Worm (Caenorhabditis elegans) whole organism, late embryonic: ENCODE measurements around the gene C16C10.8.

ENCODE experiments used
- C08G9.2 ChIP-seq: sonication (generic microtip); optimal IDR thresholded peaks from 2 replicates; lab custom pipeline; 2016; ENCODE audit warnings: mild to moderate bottlenecking, missing genetic modification characterization, moderate library complexity, missing compliant biosample characterization
- C38D4.7 ChIP-seq: fragments of 200-800 bp; sonication (Bioruptor generic); optimal IDR thresholded peaks from 2 replicates; lab custom pipeline; 2018; ENCODE audit warnings: mild to moderate bottlenecking, missing genetic modification characterization, moderate library complexity, missing compliant biosample characterization
- F13H6.1 ChIP-seq: sonication (generic microtip); optimal IDR thresholded peaks from 2 replicates; lab custom pipeline; 2016; ENCODE audit warnings: missing genetic modification characterization, missing compliant biosample characterization
- T23F11.4 ChIP-seq: fragments of 200-800 bp; sonication (Bioruptor generic); optimal IDR thresholded peaks from 2 replicates; lab custom pipeline; 2018; ENCODE audit warnings: mild to moderate bottlenecking, missing genetic modification characterization, missing compliant biosample characterization
- Y22D7AL.16 ChIP-seq: sonication (generic microtip); optimal IDR thresholded peaks from 2 replicates; lab custom pipeline; 2016; ENCODE audit warnings: missing genetic modification characterization, missing compliant biosample characterization
- ahr-1 ChIP-seq: sonication (generic microtip); optimal IDR thresholded peaks from 2 replicates; lab custom pipeline; 2016; ENCODE audit warnings: missing genetic modification characterization, missing compliant biosample characterization
- ceh-18 ChIP-seq: sonication (generic microtip); optimal IDR thresholded peaks from 2 replicates; lab custom pipeline; 2016; ENCODE audit warnings: missing genetic modification characterization, missing compliant biosample characterization
- ceh-19 ChIP-seq: fragments of 200-800 bp; sonication (Bioruptor generic); optimal IDR thresholded peaks from 2 replicates; lab custom pipeline; 2018; ENCODE audit warnings: mild to moderate bottlenecking, missing genetic modification characterization, missing compliant biosample characterization
- ceh-2 ChIP-seq: sonication (generic microtip); optimal IDR thresholded peaks from 2 replicates; lab custom pipeline; 2016; ENCODE audit warnings: missing genotype, missing genetic modification characterization, missing compliant biosample characterization
- ceh-24 ChIP-seq: sonication (generic microtip); optimal IDR thresholded peaks from 2 replicates; lab custom pipeline; 2016; ENCODE audit warnings: mild to moderate bottlenecking, missing genetic modification characterization, missing compliant biosample characterization
- ceh-30 ChIP-seq: fragments of 150-350 bp; optimal IDR thresholded peaks from 2 replicates; lab custom pipeline; 2014; ENCODE audit warnings: missing biosample characterization, missing genetic modification characterization
- ceh-31 ChIP-seq: sonication (generic microtip); optimal IDR thresholded peaks from 2 replicates; lab custom pipeline; 2016; ENCODE audit warnings: missing genetic modification characterization, missing compliant biosample characterization
- ceh-34 ChIP-seq: sonication (generic microtip); optimal IDR thresholded peaks from 2 replicates; lab custom pipeline; 2016; ENCODE audit warnings: mild to moderate bottlenecking, missing genetic modification characterization, missing compliant biosample characterization
- ceh-45 ChIP-seq: fragments of 200-800 bp; sonication (Bioruptor generic); IDR thresholded peaks from 2 replicates; pipeline ENCODE4 v1.3.6; 2022; ENCODE audit warnings: missing genetic modification reagents, missing genetic modification characterization, missing compliant biosample characterization
- ceh-48 ChIP-seq: sonication (generic microtip); optimal IDR thresholded peaks from 2 replicates; lab custom pipeline; 2016; ENCODE audit warnings: missing genetic modification characterization, inconsistent platforms, missing compliant biosample characterization
- ceh-6 ChIP-seq: fragments of 200-800 bp; sonication (Bioruptor generic); optimal IDR thresholded peaks from 2 replicates; lab custom pipeline; 2018; ENCODE audit warnings: mild to moderate bottlenecking, missing genetic modification characterization, missing compliant biosample characterization
- che-1 ChIP-seq: sonication (generic microtip); optimal IDR thresholded peaks from 2 replicates; lab custom pipeline; 2016; ENCODE audit warnings: mild to moderate bottlenecking, missing genetic modification characterization, missing compliant biosample characterization
- dmd-4 ChIP-seq: sonication (generic microtip); optimal IDR thresholded peaks from 2 replicates; lab custom pipeline; 2016; ENCODE audit warnings: borderline replicate concordance, missing genetic modification characterization, missing compliant biosample characterization
- elt-2 ChIP-seq: sonication (generic microtip); optimal IDR thresholded peaks from 2 replicates; lab custom pipeline; 2016; ENCODE audit warnings: missing genetic modification reagents, missing genetic modification characterization, missing compliant biosample characterization
- elt-4 ChIP-seq: sonication (generic microtip); optimal IDR thresholded peaks from 2 replicates; lab custom pipeline; 2016; ENCODE audit warnings: missing genetic modification characterization, missing compliant biosample characterization
- ets-4 ChIP-seq: sonication (generic microtip); optimal IDR thresholded peaks from 2 replicates; lab custom pipeline; 2016; ENCODE audit warnings: missing genetic modification characterization, missing compliant biosample characterization
- fax-1 ChIP-seq: sonication (generic microtip); optimal IDR thresholded peaks from 2 replicates; lab custom pipeline; 2016; ENCODE audit warnings: missing genotype, missing genetic modification characterization, missing compliant biosample characterization
- fkh-6 ChIP-seq: sonication (generic microtip); optimal IDR thresholded peaks from 2 replicates; lab custom pipeline; 2016; ENCODE audit warnings: missing genetic modification characterization, missing compliant biosample characterization
- hlh-15 ChIP-seq: sonication (generic microtip); optimal IDR thresholded peaks from 2 replicates; lab custom pipeline; 2016; ENCODE audit warnings: missing genetic modification characterization, missing compliant biosample characterization
- hlh-30 ChIP-seq: sonication (generic microtip); optimal IDR thresholded peaks from 2 replicates; lab custom pipeline; 2017; ENCODE audit warnings: antibody characterized with exemption, missing genetic modification characterization, missing compliant biosample characterization; ENCODE audit not compliant: insufficient read depth
- hlh-8 ChIP-seq: sonication (generic microtip); optimal IDR thresholded peaks from 2 replicates; lab custom pipeline; 2016; ENCODE audit warnings: missing genotype, missing genetic modification characterization, missing compliant biosample characterization
- lin-11 ChIP-seq: fragments of 200-800 bp; sonication (Bioruptor generic); optimal IDR thresholded peaks from 2 replicates; lab custom pipeline; 2018; ENCODE audit warnings: mild to moderate bottlenecking, missing genetic modification characterization, missing compliant biosample characterization
- madf-2 ChIP-seq: sonication (generic microtip); optimal IDR thresholded peaks from 2 replicates; lab custom pipeline; 2017; ENCODE audit warnings: missing genetic modification characterization, missing compliant biosample characterization
- mec-3 ChIP-seq: sonication (generic microtip); optimal IDR thresholded peaks from 2 replicates; lab custom pipeline; 2016; ENCODE audit warnings: borderline replicate concordance, missing genetic modification characterization, missing compliant biosample characterization
- odd-2 ChIP-seq: sonication (generic microtip); optimal IDR thresholded peaks from 2 replicates; lab custom pipeline; 2017; ENCODE audit warnings: antibody characterized with exemption, mild to moderate bottlenecking, missing genetic modification characterization, missing compliant biosample characterization
- pax-1 ChIP-seq: fragments of 150-350 bp; optimal IDR thresholded peaks from 2 replicates; lab custom pipeline; 2014; ENCODE audit warnings: missing biosample characterization, missing genetic modification characterization
- pha-2 ChIP-seq: sonication (generic microtip); optimal IDR thresholded peaks from 2 replicates; lab custom pipeline; 2017; ENCODE audit warnings: mild to moderate bottlenecking, missing genetic modification characterization, missing compliant biosample characterization
- sdc-2 ChIP-seq: sonication (generic microtip); optimal IDR thresholded peaks from 2 replicates; lab custom pipeline; 2016; ENCODE audit warnings: missing genotype, missing genetic modification characterization, missing compliant biosample characterization
- sox-2 ChIP-seq: fragments of 200-800 bp; sonication (Bioruptor generic); IDR thresholded peaks from 2 replicates; pipeline ENCODE4 v1.3.6; 2022; ENCODE audit warnings: missing genetic modification reagents, missing genetic modification characterization, missing compliant biosample characterization
- sox-4 ChIP-seq: sonication (generic microtip); optimal IDR thresholded peaks from 2 replicates; lab custom pipeline; 2017; ENCODE audit warnings: mild to moderate bottlenecking, missing genetic modification characterization, inconsistent platforms, missing compliant biosample characterization
- tbx-2 ChIP-seq: sonication (generic microtip); optimal IDR thresholded peaks from 2 replicates; lab custom pipeline; 2016; ENCODE audit warnings: missing genetic modification characterization, missing compliant biosample characterization
- tbx-7 ChIP-seq: sonication (generic microtip); optimal IDR thresholded peaks from 2 replicates; lab custom pipeline; 2016; ENCODE audit warnings: missing genotype, missing genetic modification characterization, missing compliant biosample characterization
- ttx-3 ChIP-seq: sonication (generic microtip); optimal IDR thresholded peaks from 2 replicates; lab custom pipeline; 2016; ENCODE audit warnings: missing genetic modification reagents, missing genetic modification characterization, missing compliant biosample characterization
- unc-3 ChIP-seq, 2 experiments: fragments of 200-800 bp in 1 of 2; sonication (Bioruptor generic) in 1 of 2; sonication (generic microtip) in 1 of 2; conservative IDR thresholded peaks in 1 of 2; optimal IDR thresholded peaks in 1 of 2; 2 replicates each; pipeline versions ENCODE4 v1.3.6 to Lab custom; 2016 to 2022; ENCODE audit warnings: missing compliant biosample characterization in 2 of 2, missing genetic modification characterization in 2 of 2, missing genetic modification reagents in 1 of 2
- unc-42 ChIP-seq: sonication (generic microtip); optimal IDR thresholded peaks from 2 replicates; lab custom pipeline; 2016; ENCODE audit warnings: missing genotype, missing genetic modification characterization, missing compliant biosample characterization
- unc-55 ChIP-seq: sonication (generic microtip); optimal IDR thresholded peaks from 2 replicates; lab custom pipeline; 2017; ENCODE audit warnings: missing biosample characterization, missing genetic modification reagents, missing genetic modification characterization
- unc-86 ChIP-seq: sonication (generic microtip); optimal IDR thresholded peaks from 2 replicates; lab custom pipeline; 2016; ENCODE audit warnings: missing genetic modification characterization, missing compliant biosample characterization
- zip-5 ChIP-seq: sonication (generic microtip); optimal IDR thresholded peaks from 2 replicates; lab custom pipeline; 2016; ENCODE audit warnings: missing genetic modification characterization, missing compliant biosample characterization
- ztf-16 ChIP-seq: sonication (generic microtip); optimal IDR thresholded peaks from 2 replicates; lab custom pipeline; 2017; ENCODE audit warnings: missing genetic modification characterization, missing compliant biosample characterization

C16C10.8 gene

DNA sequence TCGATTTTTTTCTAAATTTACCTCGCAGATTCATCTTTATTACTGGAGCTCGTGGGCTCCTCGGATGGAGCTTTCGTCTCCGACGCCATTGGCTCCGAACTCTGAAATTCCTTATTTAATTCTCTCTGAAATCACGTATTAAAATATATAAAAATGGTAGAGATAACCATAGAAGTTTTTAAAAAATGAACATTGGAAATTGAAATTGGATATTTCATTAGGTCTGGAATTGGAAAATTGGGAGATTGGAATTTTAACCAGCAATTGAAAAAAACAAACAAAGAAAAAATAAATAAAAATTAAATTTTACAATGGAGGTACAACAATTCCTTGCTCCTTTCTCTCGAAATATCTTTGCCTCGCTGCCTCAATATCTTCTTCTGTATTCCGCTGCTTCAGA lies 2.8 kb upstream of the C16C10.8 start, which contains the start of gene rnf-5:
TSS of gene rnf-5 (minus strand) at position 101 of the 400 bp plus-strand sequence.
- no peak for TF ChIP-seq unc-55 (GFP tag; lab: Kevin White, UChicago)
- TF ChIP-seq sox-4 (tag; lab: Kevin White, UChicago): no peak
- no peak for TF ChIP-seq ceh-19 (GFP tag; lab: Kevin White, UChicago)
- no peak for TF ChIP-seq F13H6.1
- TF ChIP-seq ceh-24 (tag; lab: Kevin White, UChicago): no peak
- no peak for TF ChIP-seq unc-3 (GFP tag; conservative IDR thresholded peaks at IDR 0.05; lab: Robert Waterston, UW)
- TF ChIP-seq unc-3 (tag; optimal IDR thresholded peaks at IDR 0.05; lab: Kevin White, UChicago): no peak
- TF ChIP-seq che-1 (tag; lab: Kevin White, UChicago): no peak
- no peak for TF ChIP-seq zip-5 (tag; lab: Kevin White, UChicago)
- no peak for TF ChIP-seq tbx-7 (tag; lab: Kevin White, UChicago)
- TF ChIP-seq T23F11.4: no peak
- no peak for TF ChIP-seq hlh-15 (tag; lab: Kevin White, UChicago)
- TF ChIP-seq Y22D7AL.16 (tag; lab: Kevin White, UChicago): no peak
- no peak for TF ChIP-seq pha-2 (tag; lab: Kevin White, UChicago)
- TF ChIP-seq ttx-3 (tag; lab: Kevin White, UChicago): no peak
- TF ChIP-seq, all 69 proteins: peak for 0

DNA sequence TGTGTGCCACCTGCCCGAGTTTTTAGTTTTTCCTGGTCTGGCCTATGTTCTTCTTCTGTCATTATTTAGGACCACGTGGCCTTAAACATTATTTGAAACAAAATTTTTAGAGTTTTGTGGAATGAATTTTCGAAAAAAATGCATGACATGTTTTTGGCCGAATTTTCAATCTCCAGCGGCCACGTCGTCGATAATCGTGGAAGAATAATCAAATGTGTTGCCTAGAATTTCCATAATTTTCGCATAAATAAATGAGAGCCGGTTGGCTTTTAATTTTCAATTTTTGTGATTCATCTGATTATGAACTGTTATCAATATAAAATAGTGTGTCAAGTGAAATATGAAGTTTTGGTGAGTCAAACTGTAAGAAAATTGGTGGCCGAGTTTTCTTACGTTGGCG lies 3.0 kb downstream of the C16C10.8 start, which contains the start of gene C01G12.16:
TSS of gene C01G12.16 (plus strand) at position 301 of the 400 bp plus-strand sequence.
- TF ChIP-seq odd-2 (no peak), che-1 (tag; lab: Kevin White, UChicago) (no peak), unc-42 (tag; lab: Kevin White, UChicago) (no peak), C38D4.7 (GFP tag; lab: Kevin White, UChicago) (no peak), ceh-31 (tag; lab: Kevin White, UChicago) (no peak), ceh-6 (GFP tag; lab: Kevin White, UChicago) (no peak), unc-86 (tag; lab: Kevin White, UChicago) (no peak), ceh-18 (no peak), lin-11 (tag; lab: Kevin White, UChicago) (no peak), hlh-30 (tag; lab: Kevin White, UChicago) (no peak), ahr-1 (tag; lab: Kevin White, UChicago) (no peak), tbx-2 (tag; lab: Kevin White, UChicago) (no peak), ets-4 (no peak), ceh-30 (tag; lab: Kevin White, UChicago) (no peak), sdc-2 (tag; lab: Kevin White, UChicago) (no peak), ztf-16 (tag; lab: Kevin White, UChicago) (no peak), zip-5 (tag; lab: Kevin White, UChicago) (no peak), pha-2 (tag; lab: Kevin White, UChicago) (no peak), mec-3 (tag; lab: Kevin White, UChicago) (no peak), elt-4 (tag; lab: Kevin White, UChicago) (no peak)

DNA sequence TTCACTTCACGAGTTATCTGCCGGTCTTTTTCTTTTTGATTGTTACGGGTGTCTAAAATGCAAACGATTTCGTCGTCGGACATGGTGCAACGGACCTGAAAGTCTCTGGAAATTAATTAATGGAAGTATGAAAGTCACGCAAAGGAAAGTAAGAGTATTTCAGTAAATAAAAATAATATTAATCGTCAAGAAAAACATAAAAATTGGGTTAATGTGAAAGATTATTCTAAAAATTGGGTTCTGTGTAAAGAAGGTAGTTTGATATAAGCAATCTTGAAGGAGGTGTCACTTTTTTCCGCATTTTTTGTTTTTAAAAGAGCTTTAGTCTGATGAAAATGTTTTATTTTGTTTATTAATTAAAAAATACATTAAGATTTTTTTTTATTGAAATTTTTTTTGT lies 6.7 kb downstream of the C16C10.8 start, which contains the start of gene C16C10.9:
TSS of gene C16C10.9 (minus strand) at position 101 of the 400 bp plus-strand sequence.
- TF ChIP-seq tbx-7 (tag; lab: Kevin White, UChicago) (no peak), elt-2 (tag; lab: Kevin White, UChicago) (no peak)
- TF ChIP-seq, all 69 proteins: peak for 0

DNA sequence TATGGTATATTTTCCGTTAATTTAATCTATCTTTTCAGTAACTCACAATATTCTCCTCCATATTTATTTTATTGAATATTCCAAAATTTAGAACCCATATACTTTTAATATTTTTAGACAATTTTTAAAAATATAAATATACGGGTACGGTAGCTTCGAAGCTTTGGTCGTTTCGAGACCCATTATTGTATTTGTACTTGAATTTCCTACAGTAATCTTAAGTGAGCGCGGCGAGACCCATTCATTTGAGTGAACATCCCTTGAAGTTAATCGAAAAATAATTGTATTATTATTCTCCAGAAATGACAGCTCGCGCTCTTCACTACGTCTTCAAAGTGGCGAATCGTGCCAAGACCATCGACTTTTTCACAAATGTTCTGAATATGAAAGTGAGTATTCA lies 10.7 kb downstream of the C16C10.8 start, which contains the start of gene glod-4:
TSS of gene glod-4 (plus strand) at position 301 of the 400 bp plus-strand sequence.
- TF ChIP-seq lin-11 (tag; lab: Kevin White, UChicago): no peak
- TF ChIP-seq hlh-8 (tag; lab: Kevin White, UChicago): no peak
- no peak for TF ChIP-seq ceh-19 (GFP tag; lab: Kevin White, UChicago)
- TF ChIP-seq ceh-24 (tag; lab: Kevin White, UChicago): no peak
- TF ChIP-seq T23F11.4: no peak
- TF ChIP-seq ceh-2 (tag; lab: Kevin White, UChicago): no peak
- no peak for TF ChIP-seq sox-2 (GFP tag; lab: Robert Waterston, UW)
- no peak for TF ChIP-seq pax-1 (tag; lab: Kevin White, UChicago)
- no peak for TF ChIP-seq unc-55 (GFP tag; lab: Kevin White, UChicago)
- TF ChIP-seq dmd-4 (tag; lab: Kevin White, UChicago): no peak
- TF ChIP-seq fkh-6 (tag; lab: Kevin White, UChicago): no peak
- TF ChIP-seq C08G9.2 (tag; lab: Kevin White, UChicago): no peak
- no peak for TF ChIP-seq sox-4 (tag; lab: Kevin White, UChicago)
- no peak for TF ChIP-seq ceh-45
- no peak for TF ChIP-seq F13H6.1
- TF ChIP-seq ceh-34: no peak
- no peak for TF ChIP-seq ceh-48 (tag; lab: Kevin White, UChicago)
- no peak for TF ChIP-seq fax-1 (tag; lab: Kevin White, UChicago)
- no peak for TF ChIP-seq madf-2
